Worm (Caenorhabditis elegans): ENCODE results near the gene fem-2.
A peak's percentile ranks its signal among the peaks of the same experiment; 100 is the strongest.

The fem-2 gene

ce11 chrIII:670994-671393 lies 36.6 kb upstream of the fem-2 start (continued):
- TF ChIP-seq lin-35 (GFP tag; optimal IDR thresholded peaks at IDR 0.05) (peak in 1 of 2 experiments; percentile 47), lsy-2 (tag; optimal IDR thresholded peaks at IDR 0.05) (peak; percentile 18 to 63)

DNA sequence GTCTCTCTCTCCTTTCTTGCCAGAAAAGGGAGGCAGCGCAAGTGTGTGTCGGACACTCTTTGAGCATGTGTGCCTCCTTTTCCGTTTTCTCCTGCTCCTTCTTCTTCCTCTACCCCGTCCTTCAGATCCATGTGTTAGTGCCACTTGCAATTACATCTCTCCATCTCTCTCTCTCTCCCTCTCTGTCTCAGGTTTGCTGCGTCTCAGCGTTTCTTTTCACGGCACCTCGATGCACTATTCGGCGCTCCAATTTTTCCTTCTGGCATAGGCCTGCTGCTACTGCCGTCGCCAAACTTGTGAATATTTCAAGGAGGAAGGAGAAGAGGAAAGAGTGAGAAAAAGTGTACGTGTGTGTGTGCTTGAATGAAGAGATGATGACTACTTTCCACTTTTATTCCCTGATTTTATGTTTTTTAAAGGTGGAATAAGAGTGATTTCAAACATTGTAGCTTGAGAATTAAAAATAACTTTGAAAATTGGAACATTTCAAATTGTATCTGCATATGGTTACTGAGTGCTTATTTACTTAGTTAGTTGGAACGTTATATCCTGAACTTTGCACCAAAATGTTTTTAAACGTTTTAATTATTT lies 34.0 kb upstream of the fem-2 start, which contains the start of gene W02B3.3:
Gene W02B3.3, minus strand, starts transcription at position 131 of the 591 bp plus-strand sequence.
- peak; percentile 42 to 70 for TF ChIP-seq lsy-2 (tag; optimal IDR thresholded peaks at IDR 0.05)
- no peak for TF ChIP-seq ceh-88 (GFP tag; IDR thresholded peaks at IDR 0.05)
- TF ChIP-seq nhr-76 (tag; optimal IDR thresholded peaks at IDR 0.05): no peak
- TF ChIP-seq lin-13 (GFP tag; optimal IDR thresholded peaks at IDR 0.05): peak; percentile 8
- peak; percentile 94 for TF ChIP-seq fkh-10 (GFP tag; optimal IDR thresholded peaks at IDR 0.05)
- peak; percentile 86 for TF ChIP-seq unc-86 (tag; optimal IDR thresholded peaks at IDR 0.05)
- peak; percentile 40 for TF ChIP-seq tbx-2 (tag; optimal IDR thresholded peaks at IDR 0.05)
- peak; percentile 55 for TF ChIP-seq xbp-1 (tag; optimal IDR thresholded peaks at IDR 0.05)
- peak; percentile 74 for TF ChIP-seq ceh-63 (GFP tag; optimal IDR thresholded peaks at IDR 0.05)
- TF ChIP-seq swsn-7 (tag; optimal IDR thresholded peaks at IDR 0.05): peak; percentile 78
- TF ChIP-seq dpl-1 (GFP tag; optimal IDR thresholded peaks at IDR 0.05): peak in 1 of 3 experiments; percentile 29
- no peak for TF ChIP-seq sptf-1 (tag; optimal IDR thresholded peaks at IDR 0.05)
- peak; percentile 50 for TF ChIP-seq ces-1 (GFP tag; optimal IDR thresholded peaks at IDR 0.05)
- peak; percentile 57 to 91 (median 76) for TF ChIP-seq ceh-82 (tag; optimal IDR thresholded peaks at IDR 0.05)
- TF ChIP-seq jun-1 (tag; optimal IDR thresholded peaks at IDR 0.05): peak; percentile 16
- TF ChIP-seq mab-9 (GFP tag; IDR thresholded peaks at IDR 0.05): peak; percentile 40; the same call in 1 of the 2 replicates
- TF ChIP-seq lin-35 (GFP tag; optimal IDR thresholded peaks at IDR 0.05): peak in 1 of 2 experiments; percentile 27
- no peak for TF ChIP-seq sox-4 (tag; optimal IDR thresholded peaks at IDR 0.05)
- TF ChIP-seq egl-27 (tag; optimal IDR thresholded peaks at IDR 0.05): no peak
- TF ChIP-seq lin-15B (tag; optimal IDR thresholded peaks at IDR 0.05): peak; percentile 8
- TF ChIP-seq fkh-8 (tag; optimal IDR thresholded peaks at IDR 0.05): peak; percentile 92
- peak; percentile 64 for TF ChIP-seq mep-1 (tag; optimal IDR thresholded peaks at IDR 0.05)
- TF ChIP-seq ztf-4 (tag; optimal IDR thresholded peaks at IDR 0.05): peak; percentile 58
- no peak for TF ChIP-seq ama-1 (optimal IDR thresholded peaks at IDR 0.05)
- TF ChIP-seq lir-3 (tag; optimal IDR thresholded peaks at IDR 0.05; ENCODE audit: poor library complexity): peak; percentile 40
- no peak for TF ChIP-seq mef-2 (tag; optimal IDR thresholded peaks at IDR 0.05)
- peak in 1 of 2 experiments; percentile 34 for TF ChIP-seq mdl-1 (tag; optimal IDR thresholded peaks at IDR 0.05)
- TF ChIP-seq C16A3.4 (tag; optimal IDR thresholded peaks at IDR 0.05): peak; percentile 29
- no peak for TF ChIP-seq nhr-90 (tag; optimal IDR thresholded peaks at IDR 0.05; ENCODE audit: poor library complexity)
- TF ChIP-seq hlh-17 (GFP tag; optimal IDR thresholded peaks at IDR 0.05; ENCODE audit: borderline replicate concordance): no peak
- peak; percentile 79 for TF ChIP-seq nhr-47 (tag; optimal IDR thresholded peaks at IDR 0.05)
- TF ChIP-seq lin-14 (GFP tag; optimal IDR thresholded peaks at IDR 0.05): peak; percentile 96
- peak; percentile 70 for TF ChIP-seq dsc-1 (tag; optimal IDR thresholded peaks at IDR 0.05)
- TF ChIP-seq snu-23 (GFP tag; optimal IDR thresholded peaks at IDR 0.05): peak; percentile 79
- peak; percentile 42 for TF ChIP-seq unc-130 (tag; optimal IDR thresholded peaks at IDR 0.05)
- TF ChIP-seq nhr-20 (tag; optimal IDR thresholded peaks at IDR 0.05): peak; percentile 38
- TF ChIP-seq zag-1 (tag; optimal IDR thresholded peaks at IDR 0.05): no peak
- no peak for TF ChIP-seq unc-62 (GFP tag; optimal IDR thresholded peaks at IDR 0.05)
- TF ChIP-seq isw-1 (GFP tag; IDR thresholded peaks at IDR 0.05): peak; percentile 66
- no peak for TF ChIP-seq Y116A8C.19 (tag; optimal IDR thresholded peaks at IDR 0.05; ENCODE audit: borderline replicate concordance)
- TF ChIP-seq efl-3 (GFP tag; optimal IDR thresholded peaks at IDR 0.05): no peak
- peak; percentile 47 for TF ChIP-seq irx-1 (tag; optimal IDR thresholded peaks at IDR 0.05)
- TF ChIP-seq fos-1 (tag; optimal IDR thresholded peaks at IDR 0.05): peak; percentile 55
- TF ChIP-seq efl-1 (optimal IDR thresholded peaks at IDR 0.05): peak; percentile 42 to 47
- TF ChIP-seq efl-1 (GFP tag; optimal IDR thresholded peaks at IDR 0.05 in 1 of 2): no peak
- no peak for TF ChIP-seq aly-2 (tag; optimal IDR thresholded peaks at IDR 0.05)
- peak; percentile 30 for TF ChIP-seq skn-1 (tag; optimal IDR thresholded peaks at IDR 0.05)
- 0 out of 2 replicates have a peak, but pooled peaks have one; percentile 9 for TF ChIP-seq nhr-19 (GFP tag; conservative IDR thresholded peaks at IDR 0.05)
- TF ChIP-seq rnt-1 (tag; optimal IDR thresholded peaks at IDR 0.05): peak; percentile 53
- TF ChIP-seq nhr-71 (tag; optimal IDR thresholded peaks at IDR 0.05): peak; percentile 79

All from whole organism, L1 larva.